Fruit fly (Drosophila melanogaster): ENCODE results near the gene Zif.

DNA sequence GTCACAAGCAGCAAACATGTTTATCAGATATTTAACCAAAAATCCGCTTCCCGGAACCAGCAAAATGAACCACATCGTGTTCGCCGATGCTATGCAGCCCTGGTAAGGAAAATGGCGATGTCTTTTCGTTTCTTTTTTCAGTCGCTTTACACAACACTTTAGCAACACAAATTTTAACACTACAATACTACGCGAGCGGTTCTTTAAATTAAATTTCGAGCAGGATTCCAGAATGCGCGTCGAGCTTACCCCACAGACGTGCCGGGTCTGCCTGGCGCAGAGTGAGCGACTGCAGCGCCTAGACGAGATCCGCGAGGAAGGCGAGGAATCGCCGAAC is at the start of gene Zif:
- TF ChIP-seq kay (GFP tag; ENCODE audit: borderline replicate concordance) (peak; percentile 47), Hr96 (GFP tag; optimal IDR thresholded peaks at IDR 0.05) (peak; percentile 1), CG33017 (tag; optimal IDR thresholded peaks at IDR 0.05) (peak; percentile 13)
